Worm (Caenorhabditis elegans) whole organism, mixed stage, embryonic: ENCODE measurements around the gene osm-5.

Experiments used
- lin-13 ChIP-seq: fragments of 150-350 bp; optimal IDR thresholded peaks from 2 replicates; lab custom pipeline; 2014; ENCODE audit warnings: missing biosample characterization, missing genetic modification characterization
- nhr-2 ChIP-seq: fragments of 150-350 bp; optimal IDR thresholded peaks from 2 replicates; lab custom pipeline; 2014; ENCODE audit warnings: missing biosample characterization, missing genetic modification characterization

ce11 chrX:2996318-2996717 lies 12.3 kb downstream of the osm-5 start:
- TF ChIP-seq nhr-2 (tag; lab: Kevin White, UChicago) (no peak), lin-13 (tag; lab: Kevin White, UChicago) (no peak)
